Fruit fly (Drosophila melanogaster) whole organism, pupa: ENCODE data around the gene CG11584.

Source experiments
- CG10348 ChIP-seq: fragments of 200-800 bp; sonication (Bioruptor generic); IDR thresholded peaks from 2 replicates; pipeline ENCODE4 v1.3.6; 2022; ENCODE audit warnings: missing biosample characterization, missing genetic modification characterization
- CG12605 ChIP-seq: fragments of 200-800 bp; sonication (Bioruptor generic); IDR thresholded peaks from 2 replicates; pipeline ENCODE4 v1.3.6; 2022; ENCODE audit warnings: missing biosample characterization, missing genetic modification characterization
- CG13204 ChIP-seq: fragments of 200-800 bp; sonication (Bioruptor generic); optimal IDR thresholded peaks from 2 replicates; lab custom pipeline; 2018; ENCODE audit warnings: missing biosample characterization, mild to moderate bottlenecking, missing genetic modification characterization, moderate library complexity
- CG14655 ChIP-seq: fragments of 200-800 bp; sonication (Bioruptor generic); optimal IDR thresholded peaks from 3 replicates; lab custom pipeline; 2017; ENCODE audit warnings: mild to moderate bottlenecking, missing biosample characterization, missing genetic modification reagents, missing genetic modification characterization
- CG15710 ChIP-seq: fragments of 200-800 bp; sonication (Bioruptor generic); optimal IDR thresholded peaks from 2 replicates; lab custom pipeline; 2018; ENCODE audit warnings: missing biosample characterization, mild to moderate bottlenecking, missing genetic modification characterization, moderate library complexity
- CG17806 ChIP-seq: fragments of 200-800 bp; sonication (Bioruptor generic); optimal IDR thresholded peaks from 2 replicates; lab custom pipeline; 2018; ENCODE audit warnings: missing biosample characterization, mild to moderate bottlenecking, missing genetic modification characterization, moderate library complexity
- CG32121 ChIP-seq: fragments of 200-800 bp; sonication (Bioruptor generic); IDR thresholded peaks from 2 replicates; pipeline ENCODE4 v1.3.6; 2022; ENCODE audit warnings: missing biosample characterization, missing genetic modification characterization
- CG34367 ChIP-seq: fragments of 200-800 bp; sonication (Bioruptor generic); optimal IDR thresholded peaks from 2 replicates; lab custom pipeline; 2018; ENCODE audit warnings: missing biosample characterization, mild to moderate bottlenecking, missing genetic modification characterization
- CG4496 ChIP-seq: fragments of 200-800 bp; sonication (Bioruptor generic); IDR thresholded peaks from 3 replicates; pipeline ENCODE4 v1.3.6; 2022; ENCODE audit warnings: missing biosample characterization, missing genetic modification characterization
- CG8159 ChIP-seq: fragments of 200-800 bp; sonication (Bioruptor generic); optimal IDR thresholded peaks from 3 replicates; lab custom pipeline; 2018; ENCODE audit warnings: missing biosample characterization, mild to moderate bottlenecking, missing genetic modification characterization, moderate library complexity
- CG8301 ChIP-seq: fragments of 200-800 bp; sonication (Bioruptor generic); optimal IDR thresholded peaks from 2 replicates; lab custom pipeline; 2018; ENCODE audit warnings: missing biosample characterization, mild to moderate bottlenecking, missing genetic modification characterization
- CG9948 ChIP-seq: fragments of 200-800 bp; sonication (Bioruptor generic); optimal IDR thresholded peaks from 2 replicates; lab custom pipeline; 2018; ENCODE audit warnings: missing biosample characterization, mild to moderate bottlenecking, missing genetic modification characterization, moderate library complexity
- D1 ChIP-seq: fragments of 200-800 bp; sonication (Bioruptor generic); optimal IDR thresholded peaks from 2 replicates; lab custom pipeline; 2018; ENCODE audit warnings: missing biosample characterization, mild to moderate bottlenecking, missing genetic modification characterization, moderate library complexity
- EcR ChIP-seq: fragments of 200-800 bp; sonication (Bioruptor generic); optimal IDR thresholded peaks from 3 replicates; lab custom pipeline; 2019; ENCODE audit warnings: missing biosample characterization, missing genetic modification characterization, mild to moderate bottlenecking, moderate library complexity, missing genetic modification reagents
- Ets98B ChIP-seq: fragments of 200-800 bp; sonication (Bioruptor generic); IDR thresholded peaks from 2 replicates; pipeline ENCODE4 v1.3.6; 2022; ENCODE audit warnings: missing biosample characterization, missing genetic modification characterization
- Pif1A ChIP-seq: fragments of 200-800 bp; sonication (Bioruptor generic); optimal IDR thresholded peaks from 3 replicates; lab custom pipeline; 2016; ENCODE audit warnings: missing biosample characterization, missing genetic modification characterization
- Pif1B ChIP-seq: fragments of 200-800 bp; sonication (Bioruptor generic); optimal IDR thresholded peaks from 3 replicates; lab custom pipeline; 2016; ENCODE audit warnings: missing biosample characterization, missing genetic modification characterization
- Snoo ChIP-seq: fragments of 200-800 bp; sonication (Bioruptor generic); optimal IDR thresholded peaks from 3 replicates; lab custom pipeline; 2017; ENCODE audit warnings: missing biosample characterization, mild to moderate bottlenecking, missing genetic modification characterization, inconsistent platforms
- fd96Ca ChIP-seq: fragments of 200-800 bp; sonication (Bioruptor generic); IDR thresholded peaks from 3 replicates; pipeline ENCODE4 v1.3.6; 2022; ENCODE audit warnings: missing biosample characterization, missing genetic modification characterization
- gl ChIP-seq: fragments of 200-800 bp; sonication (Bioruptor generic); optimal IDR thresholded peaks from 2 replicates; lab custom pipeline; 2018; ENCODE audit warnings: missing biosample characterization, mild to moderate bottlenecking, missing genetic modification characterization
- rn ChIP-seq: fragments of 200-800 bp; sonication (Bioruptor generic); IDR thresholded peaks from 2 replicates; pipeline ENCODE4 v1.3.6; 2022; ENCODE audit warnings: missing biosample characterization, missing genetic modification characterization

Gene CG11584

dm6 chrX:14191918-14192317 is 11.1 kb downstream of the CG11584 start, which contains the start of gene CG13403:
CG13403 (minus strand) TSS chrX:14192018.
- TF ChIP-seq CG17806 (tag; lab: Kevin White, UChicago) (no peak), CG9948 (no peak), CG34367 (tag; lab: Kevin White, UChicago) (no peak), EcR (GFP tag; lab: Kevin White, UChicago) (no peak), Snoo (tag; lab: Kevin White, UChicago) (no peak), CG4496 (no peak), CG14655 (GFP tag; lab: Kevin White, UChicago) (no peak)
- TF ChIP-seq, all 21 proteins: peak for 0

DNA sequence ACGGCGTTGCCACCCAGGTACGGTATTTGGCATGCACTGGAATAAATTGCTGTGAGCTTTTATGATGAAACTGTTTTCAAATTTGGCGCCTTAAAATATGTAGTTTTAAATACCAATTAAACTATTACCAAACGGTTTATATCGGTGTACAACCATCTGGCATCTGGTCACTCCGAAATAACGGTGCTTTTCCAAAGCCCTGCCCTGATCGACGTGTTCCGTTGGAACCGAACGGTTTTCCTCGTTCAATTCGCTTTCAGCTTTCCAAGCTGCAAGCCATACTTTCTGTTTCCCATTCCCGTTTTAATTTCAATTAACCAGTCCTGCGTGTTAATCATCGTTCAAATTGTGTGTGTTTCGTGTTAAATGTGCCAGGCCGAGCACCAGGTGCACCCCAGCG is 12.2 kb downstream of the CG11584 start, which contains the start of gene yl:
TSS of gene yl (plus strand) at position 202 of the 400 bp plus-strand sequence.
- no peak for TF ChIP-seq Pif1A (GFP tag; lab: Kevin White, UChicago)
- no peak for TF ChIP-seq CG17806 (tag; lab: Kevin White, UChicago)
- TF ChIP-seq CG4496 = no peak
- TF ChIP-seq gl (tag; lab: Kevin White, UChicago) = no peak

DNA sequence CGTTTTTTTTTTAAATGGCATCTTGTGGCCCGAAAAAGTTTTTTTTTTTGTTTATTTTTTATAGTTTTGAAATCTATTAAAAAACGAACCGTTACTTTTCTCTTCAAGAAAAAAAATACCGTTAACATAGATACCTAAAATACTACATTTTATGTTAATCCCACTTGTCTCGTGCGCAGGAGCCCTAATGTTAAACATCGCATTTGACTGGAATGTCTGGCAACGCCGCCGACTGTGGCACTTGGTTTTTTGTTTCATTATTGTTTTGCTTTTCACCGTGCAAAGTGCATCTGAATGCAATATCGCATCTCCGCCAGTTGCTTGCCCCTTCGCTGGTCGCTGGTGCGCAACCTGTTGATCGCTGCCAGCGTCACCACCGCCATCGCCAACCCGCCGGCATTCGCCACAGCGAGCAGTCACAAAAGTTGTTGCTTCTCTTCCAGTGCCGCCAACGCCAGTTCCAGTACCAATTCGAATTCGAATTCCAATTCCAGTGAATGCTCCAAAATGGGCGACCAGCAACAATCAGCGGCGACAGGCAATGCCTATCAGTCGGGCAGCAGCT is 19.2 kb downstream of the CG11584 start, which contains the start of gene CG11590:
TSS of gene CG11590 (plus strand) at position 212 of the 565 bp plus-strand sequence.
- TF ChIP-seq Ets98B (GFP tag; lab: Robert Waterston, UW) (peak; percentile 27; the same call in 1 of the 2 replicates), CG10348 (no peak), CG14655 (GFP tag; lab: Kevin White, UChicago) (no peak), Snoo (tag; lab: Kevin White, UChicago) (no peak), CG17806 (tag; lab: Kevin White, UChicago) (no peak), CG32121 (GFP tag; lab: Robert Waterston, UW) (no peak), CG15710 (tag; lab: Kevin White, UChicago) (no peak), CG9948 (no peak), CG4496 (no peak), CG12605 (peak; percentile 55; the same call in 1 of the 2 replicates), fd96Ca (GFP tag; lab: Robert Waterston, UW) (0 out of 3 replicates have a peak, but pooled peaks have one; percentile 23), Pif1B (GFP tag; lab: Kevin White, UChicago) (no peak)

- TF ChIP-seq Snoo (tag; lab: Kevin White, UChicago) = no peak
- no peak for TF ChIP-seq rn (GFP tag; lab: Robert Waterston, UW)
- no peak for TF ChIP-seq Pif1B (GFP tag; lab: Kevin White, UChicago)
- TF ChIP-seq CG13204 (GFP tag; lab: Kevin White, UChicago) = no peak
- no peak for TF ChIP-seq CG14655 (GFP tag; lab: Kevin White, UChicago)
- no peak for TF ChIP-seq fd96Ca (GFP tag; lab: Robert Waterston, UW)
- no peak for TF ChIP-seq CG12605
- no peak for TF ChIP-seq CG15710 (tag; lab: Kevin White, UChicago)
- TF ChIP-seq D1 = no peak
- TF ChIP-seq CG8159 (tag; lab: Kevin White, UChicago) = no peak
- TF ChIP-seq Pif1A (GFP tag; lab: Kevin White, UChicago) = no peak
- TF ChIP-seq, all 21 proteins: peak for 0
Observed at dm6 chrX:14201178-14201577, 20.4 kb downstream of the CG11584 start, which contains the start of gene Prp16. Prp16 (plus strand) TSS chrX:14201362.

- TF ChIP-seq EcR (GFP tag; lab: Kevin White, UChicago) (peak; percentile 49), CG12605 (peak; percentile 72), CG10348 (no peak), CG14655 (GFP tag; lab: Kevin White, UChicago) (peak; percentile 79), Ets98B (GFP tag; lab: Robert Waterston, UW) (peak; percentile 79), Pif1A (GFP tag; lab: Kevin White, UChicago) (peak; percentile 75), D1 (peak; percentile 62), rn (GFP tag; lab: Robert Waterston, UW) (0 out of 2 replicates have a peak, but pooled peaks have one; percentile 7), CG9948 (peak; percentile 63), CG13204 (GFP tag; lab: Kevin White, UChicago) (peak; percentile 38), CG8159 (tag; lab: Kevin White, UChicago) (peak; percentile 72), CG15710 (tag; lab: Kevin White, UChicago) (peak; percentile 78), Snoo (tag; lab: Kevin White, UChicago) (peak; percentile 74), CG8301 (tag; lab: Kevin White, UChicago) (peak; percentile 70), CG34367 (tag; lab: Kevin White, UChicago) (peak; percentile 56), CG4496 (peak; percentile 77), CG17806 (tag; lab: Kevin White, UChicago) (peak; percentile 73), fd96Ca (GFP tag; lab: Robert Waterston, UW) (no peak; the same call in 2 of the 3 replicates), gl (tag; lab: Kevin White, UChicago) (no peak), CG32121 (GFP tag; lab: Robert Waterston, UW) (peak; percentile 80), Pif1B (GFP tag; lab: Kevin White, UChicago) (peak; percentile 59)
- TF ChIP-seq, all 21 proteins: peak for 18
Observed at dm6 chrX:14208426-14209208, 27.8 kb downstream of the CG11584 start.
